Fruit fly (Drosophila melanogaster) whole organism, embryonic: ENCODE data around the gene Ykt6.
A peak's percentile ranks its signal among the peaks of the same experiment; 100 is the strongest.

Experiments used
- Adf1 ChIP-seq: fragments of 200-800 bp; sonication (Bioruptor generic); IDR thresholded peaks from 2 replicates; pipeline ENCODE4 v1.3.6; 2022; ENCODE audit warnings: missing biosample characterization, missing genetic modification characterization
- Awh ChIP-seq: fragments of 200-800 bp; sonication (Bioruptor generic); IDR thresholded peaks from 2 replicates; pipeline ENCODE4, ENCODE4 v1.3.6; 2022; ENCODE audit warnings: missing biosample characterization, missing genetic modification characterization
- B-H2 ChIP-seq: fragments of 200-800 bp; sonication (Bioruptor generic); optimal IDR thresholded peaks from 2 replicates; lab custom pipeline; 2018; ENCODE audit warnings: missing biosample characterization, mild to moderate bottlenecking, missing genetic modification characterization
- BEAF-32 ChIP-seq: fragments of 200-800 bp; sonication (Bioruptor generic); optimal IDR thresholded peaks from 3 replicates; lab custom pipeline; 2017; ENCODE audit warnings: missing biosample characterization, missing genetic modification characterization, mild to moderate bottlenecking, moderate library complexity, missing genetic modification reagents
- Blimp-1 ChIP-seq: fragments of 200-800 bp; sonication (Bioruptor generic); optimal IDR thresholded peaks from 3 replicates; lab custom pipeline; 2018; ENCODE audit warnings: missing biosample characterization, missing genetic modification characterization, mild to moderate bottlenecking, moderate library complexity, missing genetic modification reagents
- CG10267 ChIP-seq: fragments of 200-800 bp; sonication (Bioruptor generic); optimal IDR thresholded peaks from 2 replicates; lab custom pipeline; 2018; ENCODE audit warnings: missing biosample characterization, mild to moderate bottlenecking, missing genetic modification characterization, moderate library complexity
- CG10979 ChIP-seq: fragments of 200-800 bp; sonication (Bioruptor generic); optimal IDR thresholded peaks from 2 replicates; lab custom pipeline; 2018; ENCODE audit warnings: missing biosample characterization, mild to moderate bottlenecking, missing genetic modification characterization, moderate library complexity
- CG12219 ChIP-seq: fragments of 200-800 bp; sonication (Bioruptor generic); optimal IDR thresholded peaks from 3 replicates; lab custom pipeline; 2018; ENCODE audit warnings: missing biosample characterization, mild to moderate bottlenecking, missing genetic modification characterization
- CG12391 ChIP-seq: fragments of 200-800 bp; sonication (Bioruptor generic); optimal IDR thresholded peaks from 3 replicates; lab custom pipeline; 2018; ENCODE audit warnings: missing biosample characterization, mild to moderate bottlenecking, missing genetic modification characterization, moderate library complexity
- CG12659 ChIP-seq: fragments of 200-800 bp; sonication (Bioruptor generic); optimal IDR thresholded peaks from 3 replicates; lab custom pipeline; 2017; ENCODE audit warnings: mild to moderate bottlenecking, missing biosample characterization, missing genetic modification reagents, missing genetic modification characterization
- CG13287 ChIP-seq: fragments of 200-800 bp; sonication (Bioruptor generic); IDR thresholded peaks from 2 replicates; pipeline ENCODE4 v1.3.6; 2022; ENCODE audit warnings: missing biosample characterization, missing genetic modification characterization; ENCODE audit not compliant: partially characterized antibody
- CG14014 ChIP-seq: fragments of 200-800 bp; sonication (Bioruptor generic); IDR thresholded peaks from 2 replicates; pipeline ENCODE4 v1.3.6; 2022; ENCODE audit warnings: missing biosample characterization, missing genetic modification characterization
- CG14441 ChIP-seq: fragments of 200-800 bp; sonication (Bioruptor generic); IDR thresholded peaks from 2 replicates; pipeline ENCODE4 v1.3.6; 2022; ENCODE audit warnings: missing biosample characterization, missing genetic modification characterization
- CG17612 ChIP-seq: fragments of 200-800 bp; sonication (Bioruptor generic); IDR thresholded peaks from 2 replicates; pipeline ENCODE4 v1.3.6; 2022; ENCODE audit warnings: missing biosample characterization, missing genetic modification characterization
- CG18599 ChIP-seq: fragments of 200-800 bp; sonication (Bioruptor generic); optimal IDR thresholded peaks from 3 replicates; lab custom pipeline; 2017; ENCODE audit warnings: missing biosample characterization, missing genetic modification characterization, mild to moderate bottlenecking, moderate library complexity, missing genetic modification reagents
- CG2129 ChIP-seq: fragments of 200-800 bp; sonication (Bioruptor generic); IDR thresholded peaks from 2 replicates; pipeline ENCODE4 v1.3.6; 2022; ENCODE audit warnings: missing biosample characterization, missing genetic modification characterization; ENCODE audit not compliant: partially characterized antibody
- CG2875 ChIP-seq: fragments of 200-800 bp; sonication (Bioruptor generic); optimal IDR thresholded peaks from 2 replicates; lab custom pipeline; 2017; ENCODE audit warnings: missing biosample characterization, mild to moderate bottlenecking, missing genetic modification characterization, missing genetic modification reagents
- CG34422 ChIP-seq: fragments of 200-800 bp; sonication (Bioruptor generic); IDR thresholded peaks from 3 replicates; pipeline ENCODE4 v1.3.6; 2022; ENCODE audit warnings: missing biosample characterization, missing genetic modification characterization
- CG6254 ChIP-seq: fragments of 200-800 bp; sonication (Bioruptor generic); optimal IDR thresholded peaks from 3 replicates; lab custom pipeline; 2017; ENCODE audit warnings: mild to moderate bottlenecking, missing biosample characterization, missing genetic modification reagents, missing genetic modification characterization
- CG7963 ChIP-seq: fragments of 200-800 bp; sonication (Bioruptor generic); IDR thresholded peaks from 3 replicates; pipeline ENCODE4 v1.3.6; 2022; ENCODE audit warnings: missing biosample characterization, missing genetic modification characterization; ENCODE audit not compliant: partially characterized antibody
- CG7987 ChIP-seq: fragments of 200-800 bp; sonication (Bioruptor generic); optimal IDR thresholded peaks from 2 replicates; lab custom pipeline; 2018; ENCODE audit warnings: missing biosample characterization, mild to moderate bottlenecking, missing genetic modification characterization, moderate library complexity
- CG8290 ChIP-seq, 3 experiments: fragments of 200-800 bp; sonication (Bioruptor generic); optimal IDR thresholded peaks; 2 replicates each; lab custom pipeline; 2016 to 2019; ENCODE audit warnings: missing biosample characterization in 3 of 3, missing genetic modification characterization in 3 of 3, mild to moderate bottlenecking in 2 of 3, moderate library complexity in 1 of 3
- CHES-1-like ChIP-seq: fragments of 200-800 bp; sonication (Bioruptor generic); optimal IDR thresholded peaks from 2 replicates; lab custom pipeline; 2016; ENCODE audit warnings: missing biosample characterization, missing genetic modification characterization
- CTCF ChIP-seq: fragments of 200-800 bp; sonication (Bioruptor generic); optimal IDR thresholded peaks from 2 replicates; lab custom pipeline; 2017; ENCODE audit warnings: missing biosample characterization, mild to moderate bottlenecking, missing genetic modification characterization, moderate library complexity
- Dfd ChIP-seq, 2 experiments: fragments of >200 bp; optimal IDR thresholded peaks; 2 replicates each; lab custom pipeline; 2017; ENCODE audit warnings: missing biosample characterization in 2 of 2, missing genetic modification characterization in 2 of 2
- Dll ChIP-seq: fragments of 200-800 bp; sonication (Bioruptor generic); IDR thresholded peaks from 4 replicates; pipeline ENCODE4 v1.3.6; 2022; ENCODE audit warnings: missing biosample characterization, missing genetic modification characterization; ENCODE audit not compliant: partially characterized antibody
- E2f2 ChIP-seq: fragments of 200-800 bp; sonication (Bioruptor generic); IDR thresholded peaks from 2 replicates; pipeline ENCODE4 v1.3.6; 2022; ENCODE audit warnings: missing biosample characterization, missing genetic modification characterization
- Fer1 ChIP-seq: fragments of 200-800 bp; sonication (Bioruptor generic); optimal IDR thresholded peaks from 2 replicates; lab custom pipeline; 2017; ENCODE audit warnings: missing biosample characterization, mild to moderate bottlenecking, missing genetic modification characterization
- HLH4C ChIP-seq: fragments of 200-800 bp; sonication (Bioruptor generic); IDR thresholded peaks from 3 replicates; pipeline ENCODE4 v1.3.6; 2022; ENCODE audit warnings: missing biosample characterization, missing genetic modification characterization; ENCODE audit not compliant: partially characterized antibody
- MBD-R2 ChIP-seq: fragments of 200-800 bp; sonication (Bioruptor generic); IDR thresholded peaks from 2 replicates; pipeline ENCODE4 v1.3.6; 2022; ENCODE audit warnings: missing biosample characterization, missing genetic modification characterization
- Med ChIP-seq: fragments of 200-800 bp; sonication (Bioruptor generic); peaks from one replicate; lab custom pipeline; 2016; ENCODE audit warnings: missing biosample characterization, missing genetic modification characterization, mild to moderate bottlenecking, inconsistent platforms, moderate library complexity
- Opbp ChIP-seq: fragments of 200-800 bp; sonication (Bioruptor generic); IDR thresholded peaks from 3 replicates; pipeline ENCODE4 v1.3.6; 2022; ENCODE audit warnings: missing biosample characterization, missing genetic modification characterization; ENCODE audit not compliant: partially characterized antibody
- Ptx1 ChIP-seq: fragments of 200-800 bp; sonication (Bioruptor generic); IDR thresholded peaks from 2 replicates; pipeline ENCODE4 v1.3.6; 2022; ENCODE audit warnings: missing biosample characterization, missing genetic modification characterization
- Scr ChIP-seq: fragments of 200-800 bp; sonication (Bioruptor generic); IDR thresholded peaks from 2 replicates; pipeline ENCODE4 v1.3.6; 2022; ENCODE audit warnings: missing biosample characterization, missing genetic modification characterization; ENCODE audit not compliant: partially characterized antibody
- TFAM ChIP-seq: fragments of 200-800 bp; sonication (Bioruptor generic); optimal IDR thresholded peaks from 2 replicates; lab custom pipeline; 2017; ENCODE audit warnings: missing biosample characterization, missing genetic modification characterization, inconsistent platforms
- Usf ChIP-seq: fragments of 200-800 bp; sonication (Bioruptor generic); optimal IDR thresholded peaks from 2 replicates; lab custom pipeline; 2017; ENCODE audit warnings: missing genotype, missing biosample characterization, missing genetic modification characterization
- cg ChIP-seq: fragments of 200-800 bp; sonication (Bioruptor generic); optimal IDR thresholded peaks from 3 replicates; lab custom pipeline; 2019; ENCODE audit warnings: missing biosample characterization, mild to moderate bottlenecking, missing genetic modification characterization, moderate library complexity
- chinmo ChIP-seq: fragments of 200-800 bp; sonication (Bioruptor generic); IDR thresholded peaks from 4 replicates; pipeline ENCODE4 v1.3.6; 2022; ENCODE audit warnings: missing biosample characterization, missing genetic modification characterization; ENCODE audit not compliant: partially characterized antibody
- ci ChIP-seq: fragments of 200-800 bp; sonication (Bioruptor generic); IDR thresholded peaks from 3 replicates; pipeline ENCODE4 v1.3.6; 2022; ENCODE audit warnings: missing biosample characterization, missing genetic modification characterization
- gsb ChIP-seq: fragments of 200-800 bp; sonication (Bioruptor generic); IDR thresholded peaks from 2 replicates; pipeline ENCODE4 v1.3.6; 2022; ENCODE audit warnings: missing biosample characterization, missing genetic modification characterization
- hbn ChIP-seq: fragments of 200-800 bp; sonication (Bioruptor generic); IDR thresholded peaks from 2 replicates; pipeline ENCODE4 v1.3.6; 2022; ENCODE audit warnings: missing biosample characterization, missing genetic modification characterization; ENCODE audit not compliant: partially characterized antibody
- knrl ChIP-seq: fragments of 200-800 bp; sonication (Bioruptor generic); IDR thresholded peaks from 3 replicates; pipeline ENCODE4 v1.3.6; 2022; ENCODE audit warnings: missing biosample characterization, missing genetic modification characterization; ENCODE audit not compliant: partially characterized antibody
- nerfin-2 ChIP-seq: fragments of 200-800 bp; sonication (Bioruptor generic); IDR thresholded peaks from 2 replicates; pipeline ENCODE4 v1.3.6; 2022; ENCODE audit warnings: missing biosample characterization, missing genetic modification characterization; ENCODE audit not compliant: partially characterized antibody
- stc ChIP-seq: fragments of 200-800 bp; sonication (Bioruptor generic); IDR thresholded peaks from 2 replicates; pipeline ENCODE4 v1.3.6; 2022; ENCODE audit warnings: missing biosample characterization, missing genetic modification characterization
- unc-4 ChIP-seq: fragments of 200-800 bp; sonication (Bioruptor generic); IDR thresholded peaks from 2 replicates; pipeline ENCODE4 v1.3.6; 2022; ENCODE audit warnings: missing biosample characterization, missing genetic modification characterization; ENCODE audit not compliant: partially characterized antibody
- vnd ChIP-seq: fragments of 200-800 bp; sonication (Bioruptor generic); IDR thresholded peaks from 3 replicates; pipeline ENCODE4 v1.3.6; 2022; ENCODE audit warnings: missing biosample characterization, missing genetic modification characterization; ENCODE audit not compliant: partially characterized antibody
- zen2 ChIP-seq: fragments of 200-800 bp; sonication (Bioruptor generic); IDR thresholded peaks from 3 replicates; pipeline ENCODE4 v1.3.6; 2022; ENCODE audit warnings: missing biosample characterization, missing genetic modification characterization; ENCODE audit not compliant: partially characterized antibody

Ykt6 gene

dm6 chrX:7946858-7947313 is 26.7 kb downstream of the Ykt6 start, which contains the start of gene orion (continued):
- TF ChIP-seq Adf1 (GFP tag; lab: Robert Waterston, UW) (peak; percentile 49; the same call in 1 of the 2 replicates), CG8290 (GFP tag; optimal IDR thresholded peaks at IDR 0.05; lab: Kevin White, UChicago) (peak; percentile 47), CG8290 (tag; optimal IDR thresholded peaks at IDR 0.05; lab: Kevin White, UChicago) (no peak), hbn (GFP tag; lab: Robert Waterston, UW) (peak; percentile 82), CG14014 (peak; percentile 22; the same call in 1 of the 2 replicates), HLH4C (GFP tag; lab: Robert Waterston, UW) (peak; percentile 72), Scr (GFP tag; lab: Robert Waterston, UW) (peak; percentile 79), CG2875 (GFP tag; lab: Kevin White, UChicago) (peak; percentile 9), BEAF-32 (peak; percentile 65), chinmo (peak; percentile 90), E2f2 (GFP tag; lab: Robert Waterston, UW) (peak; percentile 34; the same call in 1 of the 2 replicates), CG14441 (GFP tag; lab: Robert Waterston, UW) (peak; percentile 8; the same call in 1 of the 2 replicates), zen2 (GFP tag; lab: Robert Waterston, UW) (peak; percentile 55; the same call in 1 of the 3 replicates), gsb (GFP tag; lab: Robert Waterston, UW) (peak; percentile 32; the same call in 1 of the 2 replicates), B-H2 (GFP tag; lab: Kevin White, UChicago) (peak; percentile 3), stc (GFP tag; lab: Robert Waterston, UW) (peak; percentile 26; the same call in 1 of the 2 replicates), CG10267 (peak; percentile 21), nerfin-2 (GFP tag; lab: Robert Waterston, UW) (peak; percentile 59), Ptx1 (0 out of 2 replicates have a peak, but pooled peaks have one; percentile 25), CG6254 (GFP tag; lab: Kevin White, UChicago) (peak; percentile 98), CG10979 (peak; percentile 40), Usf (GFP tag; lab: Kevin White, UChicago) (no peak), Dll (GFP tag; lab: Robert Waterston, UW) (peak; percentile 87), Med (peak; percentile 87), CG12391 (tag; lab: Kevin White, UChicago) (peak; percentile 19), CG12219 (peak; percentile 15), Fer1 (GFP tag; lab: Kevin White, UChicago) (peak; percentile 58), CG7963 (GFP tag; lab: Robert Waterston, UW) (peak; percentile 56; the same call in 2 of the 3 replicates), knrl (GFP tag; lab: Robert Waterston, UW) (peak; percentile 68), MBD-R2 (GFP tag; lab: Robert Waterston, UW) (peak; percentile 40; the same call in 1 of the 2 replicates), CG12659 (GFP tag; lab: Kevin White, UChicago) (peak; percentile 24), CG2129 (GFP tag; lab: Robert Waterston, UW) (peak; percentile 56; the same call in 1 of the 2 replicates), CG17612 (GFP tag; lab: Robert Waterston, UW) (no peak), TFAM (GFP tag; lab: Kevin White, UChicago) (no peak), unc-4 (GFP tag; lab: Robert Waterston, UW) (peak; percentile 83), CG7987 (GFP tag; lab: Kevin White, UChicago) (peak; percentile 51), ci (GFP tag; lab: Robert Waterston, UW) (peak; percentile 74; the same call in 1 of the 3 replicates), Opbp (GFP tag; lab: Robert Waterston, UW) (peak; percentile 84; the same call in 2 of the 3 replicates), CG34422 (GFP tag; lab: Robert Waterston, UW) (peak; percentile 44; the same call in 1 of the 3 replicates), Dfd (GFP tag; optimal IDR thresholded peaks at IDR 0.05; lab: Kevin White, UChicago) (no peak), cg (GFP tag; lab: Kevin White, UChicago) (peak; percentile 81), CG18599 (peak; percentile 40), Awh (GFP tag; lab: Robert Waterston, UW) (no peak), Blimp-1 (GFP tag; lab: Kevin White, UChicago) (no peak), CTCF (no peak), vnd (GFP tag; lab: Robert Waterston, UW) (peak; percentile 71), CHES-1-like (GFP tag; lab: Kevin White, UChicago) (no peak), CG13287 (peak; percentile 86)
